Worm (Caenorhabditis elegans) whole organism, L4 larva: ENCODE measurements around the gene ZK822.9.

ENCODE experiments used
- ceh-32 ChIP-seq: sonication (generic microtip); optimal IDR thresholded peaks from 2 replicates; lab custom pipeline; 2016; ENCODE audit warnings: mild to moderate bottlenecking, missing genetic modification characterization, missing compliant biosample characterization; ENCODE audit not compliant: poor library complexity
- cey-2 ChIP-seq: sonication (generic microtip); optimal IDR thresholded peaks from 3 replicates; lab custom pipeline; 2017; ENCODE audit warnings: missing genetic modification characterization, mild to moderate bottlenecking, missing compliant biosample characterization, antibody characterized with exemption, borderline replicate concordance; ENCODE audit not compliant: insufficient read depth
- lin-15B ChIP-seq: fragments of 150-350 bp; sonication (generic microtip); optimal IDR thresholded peaks from 3 replicates; lab custom pipeline; 2014; ENCODE audit warnings: missing biosample characterization, missing genetic modification characterization
- lsy-2 ChIP-seq, 2 experiments: fragments of 150-350 bp in 1 of 2; sonication (generic microtip) in 1 of 2; optimal IDR thresholded peaks; 2 replicates each; lab custom pipeline; 2014 to 2017; ENCODE audit warnings: missing biosample characterization in 2 of 2, missing genetic modification characterization in 2 of 2
- nhr-10 ChIP-seq: fragments of 150-350 bp; optimal IDR thresholded peaks from 2 replicates; lab custom pipeline; 2014; ENCODE audit warnings: missing biosample characterization, missing genetic modification characterization
- skn-1 ChIP-seq: fragments of 150-350 bp; optimal IDR thresholded peaks from 2 replicates; lab custom pipeline; 2014; ENCODE audit warnings: missing biosample characterization, missing genetic modification characterization
- snpc-4 ChIP-seq: fragments of 150-350 bp; optimal IDR thresholded peaks from 2 replicates; lab custom pipeline; 2014; ENCODE audit warnings: missing biosample characterization, missing genetic modification characterization
- unc-130 ChIP-seq: sonication (generic microtip); optimal IDR thresholded peaks from 2 replicates; lab custom pipeline; 2016; ENCODE audit warnings: missing genetic modification reagents, missing genetic modification characterization, missing compliant biosample characterization
- unc-62 ChIP-seq, 3 experiments: fragments of 150-350 bp in 1 of 3; sonication (generic microtip); optimal IDR thresholded peaks in 2 of 3; peaks in 1 of 3; 1 replicate in 1 of 3; 2 replicates in 2 of 3; lab custom pipeline; 2014 to 2017; ENCODE audit warnings: missing biosample characterization in 3 of 3, missing genetic modification characterization in 3 of 3, missing genetic modification reagents in 3 of 3, missing genotype in 1 of 3
- ztf-11 ChIP-seq: fragments of 150-350 bp; optimal IDR thresholded peaks from 2 replicates; lab custom pipeline; 2014; ENCODE audit warnings: missing biosample characterization, missing genetic modification characterization

ce11 chrIV:11959573-11959972 is 43.8 kb downstream of the ZK822.9 start, which contains the start of gene tgt-1:
- TF ChIP-seq lsy-2 (tag; optimal IDR thresholded peaks at IDR 0.05; lab: Kevin White, UChicago) (peak in 1 of 2 experiments; percentile 1), unc-62 (GFP tag; optimal IDR thresholded peaks at IDR 0.05 in 1 of 2; lab: Kevin White, UChicago) (no peak), unc-62 (tag; optimal IDR thresholded peaks at IDR 0.05; lab: Kevin White, UChicago) (no peak), cey-2 (tag; lab: Kevin White, UChicago) (no peak), unc-130 (GFP tag; lab: Kevin White, UChicago) (no peak), lin-15B (tag; lab: Kevin White, UChicago) (no peak), ztf-11 (tag; lab: Kevin White, UChicago) (no peak), skn-1 (tag; lab: Kevin White, UChicago) (no peak), snpc-4 (tag; lab: Kevin White, UChicago) (no peak), ceh-32 (tag; lab: Kevin White, UChicago) (no peak), nhr-10 (tag; lab: Kevin White, UChicago) (no peak)
